Worm (Caenorhabditis elegans) whole organism, L1 larva: ENCODE measurements around the gene F44E2.10.

Experiments used
- aha-1 ChIP-seq: fragments of 150-350 bp; optimal IDR thresholded peaks from 2 replicates; lab custom pipeline; 2014; ENCODE audit warnings: missing biosample characterization, missing genetic modification characterization
- blmp-1 ChIP-seq: fragments of 150-350 bp; optimal IDR thresholded peaks from 2 replicates; lab custom pipeline; 2014; ENCODE audit warnings: missing biosample characterization, missing genetic modification characterization
- ceh-63 ChIP-seq: fragments of 200-800 bp; sonication (Bioruptor generic); optimal IDR thresholded peaks from 2 replicates; lab custom pipeline; 2018; ENCODE audit warnings: mild to moderate bottlenecking, missing genetic modification characterization, missing compliant biosample characterization
- ceh-8 ChIP-seq: fragments of 200-800 bp; sonication (Bioruptor generic); optimal IDR thresholded peaks from 2 replicates; lab custom pipeline; 2018; ENCODE audit warnings: mild to moderate bottlenecking, missing genetic modification characterization, moderate library complexity, missing compliant biosample characterization
- ceh-88 ChIP-seq: fragments of 200-800 bp; sonication (Bioruptor generic); IDR thresholded peaks from 2 replicates; pipeline ENCODE4 v1.3.6; 2022; ENCODE audit warnings: missing genetic modification characterization, missing compliant biosample characterization
- ceh-90 ChIP-seq: sonication (generic microtip); optimal IDR thresholded peaks from 2 replicates; lab custom pipeline; 2016; ENCODE audit warnings: missing genetic modification characterization, missing compliant biosample characterization
- dsc-1 ChIP-seq: sonication (generic microtip); optimal IDR thresholded peaks from 2 replicates; lab custom pipeline; 2016; ENCODE audit warnings: mild to moderate bottlenecking, missing genetic modification characterization, missing compliant biosample characterization
- efl-1 ChIP-seq, 4 experiments: fragments of 150-350 bp; optimal IDR thresholded peaks in 3 of 4; peaks in 1 of 4; 1 replicate in 1 of 4; 2 replicates in 3 of 4; lab custom pipeline; 2014; ENCODE audit warnings: missing biosample characterization in 2 of 4, missing genetic modification characterization in 2 of 4, missing genetic modification reagents in 2 of 4
- egl-27 ChIP-seq, 2 experiments: fragments of 150-350 bp in 1 of 2; sonication (generic microtip); optimal IDR thresholded peaks; 3 replicates each; lab custom pipeline; 2017 to 2018; ENCODE audit warnings: missing biosample characterization in 2 of 2, missing genetic modification characterization in 2 of 2, missing genetic modification reagents in 2 of 2
- elt-2 ChIP-seq: sonication (generic microtip); optimal IDR thresholded peaks from 2 replicates; lab custom pipeline; 2016; ENCODE audit warnings: missing genetic modification characterization, mild to moderate bottlenecking, inconsistent platforms, missing compliant biosample characterization, missing genetic modification reagents
- elt-3 ChIP-seq, 6 experiments: fragments of 150-350 bp in 1 of 6; sonication (generic microtip); optimal IDR thresholded peaks; 2 replicates each; lab custom pipeline; 2017 to 2018; ENCODE audit warnings: missing biosample characterization in 6 of 6, missing genetic modification characterization in 6 of 6, inconsistent platforms in 1 of 6
- ets-5 ChIP-seq: fragments of 200-800 bp; sonication (Bioruptor generic); IDR thresholded peaks from 2 replicates; pipeline ENCODE4 v1.3.6; 2022; ENCODE audit warnings: missing genetic modification characterization, missing compliant biosample characterization
- fkh-10 ChIP-seq: sonication (generic microtip); optimal IDR thresholded peaks from 2 replicates; lab custom pipeline; 2017; ENCODE audit warnings: missing biosample characterization, missing genetic modification reagents, missing genetic modification characterization
- fkh-4 ChIP-seq: sonication (generic microtip); optimal IDR thresholded peaks from 2 replicates; lab custom pipeline; 2016; ENCODE audit warnings: missing compliant biosample characterization, missing genetic modification characterization, borderline replicate concordance
- fkh-8 ChIP-seq: sonication (generic microtip); optimal IDR thresholded peaks from 2 replicates; lab custom pipeline; 2016; ENCODE audit warnings: mild to moderate bottlenecking, missing genetic modification characterization, missing compliant biosample characterization
- jun-1 ChIP-seq: fragments of 150-350 bp; optimal IDR thresholded peaks from 2 replicates; lab custom pipeline; 2014; ENCODE audit warnings: missing biosample characterization, missing genetic modification reagents, missing genetic modification characterization
- lin-14 ChIP-seq: fragments of 200-800 bp; sonication (Bioruptor generic); optimal IDR thresholded peaks from 2 replicates; lab custom pipeline; 2018; ENCODE audit warnings: mild to moderate bottlenecking, missing genetic modification characterization, moderate library complexity, missing compliant biosample characterization
- lin-15B ChIP-seq: fragments of 150-350 bp; sonication (generic microtip); optimal IDR thresholded peaks from 3 replicates; lab custom pipeline; 2014; ENCODE audit warnings: missing biosample characterization, missing genetic modification characterization
- lin-35 ChIP-seq, 2 experiments: fragments of 150-350 bp; optimal IDR thresholded peaks; 2 replicates each; lab custom pipeline; 2014; ENCODE audit warnings: missing biosample characterization in 2 of 2, missing genetic modification characterization in 2 of 2, missing genetic modification reagents in 2 of 2
- mef-2 ChIP-seq: fragments of 150-350 bp; optimal IDR thresholded peaks from 2 replicates; lab custom pipeline; 2014; ENCODE audit warnings: missing biosample characterization, missing genetic modification characterization
- mep-1 ChIP-seq: fragments of 150-350 bp; optimal IDR thresholded peaks from 2 replicates; lab custom pipeline; 2014; ENCODE audit warnings: missing biosample characterization, missing genetic modification characterization
- nhr-11 ChIP-seq: fragments of 150-350 bp; optimal IDR thresholded peaks from 2 replicates; lab custom pipeline; 2014; ENCODE audit warnings: missing biosample characterization, missing genetic modification characterization
- nhr-12 ChIP-seq: sonication (generic microtip); optimal IDR thresholded peaks from 2 replicates; lab custom pipeline; 2017; ENCODE audit warnings: missing biosample characterization, missing genetic modification characterization
- nhr-19 ChIP-seq: fragments of 200-800 bp; sonication (Bioruptor generic); conservative IDR thresholded peaks from 2 replicates; pipeline ENCODE4 v1.3.6; 2022; ENCODE audit warnings: missing genetic modification characterization, missing compliant biosample characterization
- nhr-20 ChIP-seq: sonication (generic microtip); optimal IDR thresholded peaks from 2 replicates; lab custom pipeline; 2016; ENCODE audit warnings: mild to moderate bottlenecking, missing genetic modification characterization, missing compliant biosample characterization
- nhr-237 ChIP-seq: fragments of 150-350 bp; optimal IDR thresholded peaks from 2 replicates; lab custom pipeline; 2014; ENCODE audit warnings: missing biosample characterization, missing genetic modification characterization
- nhr-28 ChIP-seq: fragments of 150-350 bp; optimal IDR thresholded peaks from 2 replicates; lab custom pipeline; 2014; ENCODE audit warnings: missing biosample characterization, missing genetic modification characterization
- nhr-47 ChIP-seq: sonication (generic microtip); optimal IDR thresholded peaks from 2 replicates; lab custom pipeline; 2016; ENCODE audit warnings: mild to moderate bottlenecking, missing genetic modification characterization, moderate library complexity, missing compliant biosample characterization
- nhr-71 ChIP-seq: sonication (generic microtip); optimal IDR thresholded peaks from 2 replicates; lab custom pipeline; 2016; ENCODE audit warnings: mild to moderate bottlenecking, missing genetic modification characterization, moderate library complexity, missing compliant biosample characterization
- nhr-76 ChIP-seq: sonication (generic microtip); optimal IDR thresholded peaks from 2 replicates; lab custom pipeline; 2017; ENCODE audit warnings: missing biosample characterization, missing genetic modification characterization
- nhr-85 ChIP-seq: sonication (generic microtip); peaks from one replicate; lab custom pipeline; 2016; ENCODE audit warnings: missing genetic modification characterization, inconsistent platforms, missing compliant biosample characterization
- pag-3 ChIP-seq: sonication (generic microtip); optimal IDR thresholded peaks from 2 replicates; lab custom pipeline; 2017; ENCODE audit warnings: missing genetic modification characterization, mild to moderate bottlenecking, missing compliant biosample characterization, antibody characterized with exemption, borderline replicate concordance; ENCODE audit not compliant: insufficient read depth
- pax-3 ChIP-seq: fragments of 200-800 bp; sonication (Bioruptor generic); optimal IDR thresholded peaks from 2 replicates; lab custom pipeline; 2018; ENCODE audit warnings: mild to moderate bottlenecking, missing genetic modification characterization, moderate library complexity, missing compliant biosample characterization
- pqm-1 ChIP-seq: sonication (generic microtip); optimal IDR thresholded peaks from 3 replicates; lab custom pipeline; 2017; ENCODE audit warnings: missing biosample characterization, missing genetic modification characterization
- snu-23 ChIP-seq: sonication (generic microtip); optimal IDR thresholded peaks from 2 replicates; lab custom pipeline; 2016; ENCODE audit warnings: missing genetic modification characterization, missing compliant biosample characterization
- sptf-1 ChIP-seq: fragments of 150-350 bp; optimal IDR thresholded peaks from 2 replicates; lab custom pipeline; 2014; ENCODE audit warnings: missing biosample characterization, missing genetic modification characterization
- tbx-2 ChIP-seq: sonication (generic microtip); optimal IDR thresholded peaks from 2 replicates; lab custom pipeline; 2016; ENCODE audit warnings: missing genetic modification characterization, missing compliant biosample characterization
- tlp-1 ChIP-seq: fragments of 150-350 bp; optimal IDR thresholded peaks from 2 replicates; lab custom pipeline; 2014; ENCODE audit warnings: missing biosample characterization, missing genetic modification characterization
- unc-130 ChIP-seq: fragments of 150-350 bp; optimal IDR thresholded peaks from 2 replicates; lab custom pipeline; 2017; ENCODE audit warnings: missing biosample characterization, missing genetic modification characterization, inconsistent platforms
- unc-62 ChIP-seq: fragments of 150-350 bp; optimal IDR thresholded peaks from 2 replicates; lab custom pipeline; 2014; ENCODE audit warnings: missing biosample characterization, missing genetic modification reagents, missing genetic modification characterization
- zag-1 ChIP-seq: fragments of 150-350 bp; optimal IDR thresholded peaks from 2 replicates; lab custom pipeline; 2014; ENCODE audit warnings: missing biosample characterization, missing genetic modification characterization
- ztf-11 ChIP-seq, 2 experiments: sonication (generic microtip); optimal IDR thresholded peaks; 2 replicates each; lab custom pipeline; 2016 to 2017; ENCODE audit warnings: missing genetic modification characterization in 2 of 2, missing biosample characterization in 1 of 2, missing compliant biosample characterization in 1 of 2

The F44E2.10 gene

ce11 chrIII:8794793-8795192 is 36.1 kb downstream of the F44E2.10 start (continued):
- TF ChIP-seq blmp-1 (tag; lab: Kevin White, UChicago) (peak; percentile 96), ceh-8 (GFP tag; lab: Kevin White, UChicago) (peak; percentile 29), snu-23 (GFP tag; lab: Kevin White, UChicago) (peak; percentile 81), ztf-11 (tag; optimal IDR thresholded peaks at IDR 0.05; lab: Kevin White, UChicago) (no peak), nhr-237 (tag; lab: Kevin White, UChicago) (peak; percentile 68), tbx-2 (tag; lab: Kevin White, UChicago) (peak; percentile 67), elt-2 (tag; lab: Kevin White, UChicago) (peak; percentile 30), nhr-71 (tag; lab: Kevin White, UChicago) (peak; percentile 81), nhr-76 (tag; lab: Kevin White, UChicago) (no peak), lin-35 (GFP tag; optimal IDR thresholded peaks at IDR 0.05; lab: Kevin White, UChicago) (peak; percentile 62 to 78), unc-62 (GFP tag; lab: Kevin White, UChicago) (no peak), nhr-28 (tag; lab: Kevin White, UChicago) (no peak), fkh-8 (no peak), nhr-12 (tag; lab: Kevin White, UChicago) (no peak), mep-1 (peak; percentile 61), nhr-11 (tag; lab: Kevin White, UChicago) (no peak), zag-1 (no peak), jun-1 (peak; percentile 69), pag-3 (tag; lab: Kevin White, UChicago) (no peak), dsc-1 (tag; lab: Kevin White, UChicago) (no peak), ceh-88 (GFP tag; lab: Robert Waterston, UW) (peak; percentile 49; the same call in 1 of the 2 replicates), nhr-47 (peak; percentile 51), aha-1 (no peak), pax-3 (tag; lab: Kevin White, UChicago) (no peak), tlp-1 (tag; lab: Kevin White, UChicago) (no peak), mef-2 (no peak), nhr-19 (GFP tag; lab: Robert Waterston, UW) (peak; percentile 74), elt-3 (tag; optimal IDR thresholded peaks at IDR 0.05; lab: Kevin White, UChicago) (peak in 3 of 6 experiments; percentile 58 to 87 (median 72)), pqm-1 (tag; lab: Kevin White, UChicago) (no peak), lin-14 (GFP tag; lab: Kevin White, UChicago) (peak; percentile 95), sptf-1 (tag; lab: Kevin White, UChicago) (no peak), fkh-10 (GFP tag; lab: Kevin White, UChicago) (no peak), ceh-90 (no peak), fkh-4 (no peak), ets-5 (no peak), lin-15B (tag; lab: Kevin White, UChicago) (no peak), ceh-63 (GFP tag; lab: Kevin White, UChicago) (no peak)

ce11 chrIII:8792251-8792650 is 38.7 kb downstream of the F44E2.10 start, which contains the start of gene ztf-1:
Gene ztf-1, minus strand, starts transcription at chrIII:8792351.
- TF ChIP-seq sptf-1 (tag; lab: Kevin White, UChicago) = no peak
- no peak for TF ChIP-seq fkh-8
- TF ChIP-seq zag-1 = no peak
- no peak for TF ChIP-seq efl-1 (optimal IDR thresholded peaks at IDR 0.05; lab: Kevin White, UChicago)
- no peak for TF ChIP-seq efl-1 (GFP tag; optimal IDR thresholded peaks at IDR 0.05 in 1 of 2; lab: Kevin White, UChicago)
- no peak for TF ChIP-seq egl-27 (tag; optimal IDR thresholded peaks at IDR 0.05; lab: Kevin White, UChicago)
- TF ChIP-seq nhr-12 (tag; lab: Kevin White, UChicago) = no peak
- TF ChIP-seq ceh-90 = no peak
- TF ChIP-seq nhr-20 = no peak
- no peak for TF ChIP-seq nhr-85 (tag; lab: Kevin White, UChicago)
- TF ChIP-seq unc-130 (tag; lab: Kevin White, UChicago) = no peak
- no peak for TF ChIP-seq nhr-71 (tag; lab: Kevin White, UChicago)
